Fruit fly (Drosophila melanogaster) whole organism, pupa: ENCODE data around the gene Lamtor3.

ENCODE experiments used
- CG10348 ChIP-seq: fragments of 200-800 bp; sonication (Bioruptor generic); IDR thresholded peaks from 2 replicates; pipeline ENCODE4 v1.3.6; 2022; ENCODE audit warnings: missing biosample characterization, missing genetic modification characterization
- CG12605 ChIP-seq: fragments of 200-800 bp; sonication (Bioruptor generic); IDR thresholded peaks from 2 replicates; pipeline ENCODE4 v1.3.6; 2022; ENCODE audit warnings: missing biosample characterization, missing genetic modification characterization
- CG13204 ChIP-seq: fragments of 200-800 bp; sonication (Bioruptor generic); optimal IDR thresholded peaks from 2 replicates; lab custom pipeline; 2018; ENCODE audit warnings: missing biosample characterization, mild to moderate bottlenecking, missing genetic modification characterization, moderate library complexity
- CG14655 ChIP-seq: fragments of 200-800 bp; sonication (Bioruptor generic); optimal IDR thresholded peaks from 3 replicates; lab custom pipeline; 2017; ENCODE audit warnings: mild to moderate bottlenecking, missing biosample characterization, missing genetic modification reagents, missing genetic modification characterization
- CG15710 ChIP-seq: fragments of 200-800 bp; sonication (Bioruptor generic); optimal IDR thresholded peaks from 2 replicates; lab custom pipeline; 2018; ENCODE audit warnings: missing biosample characterization, mild to moderate bottlenecking, missing genetic modification characterization, moderate library complexity
- CG17806 ChIP-seq: fragments of 200-800 bp; sonication (Bioruptor generic); optimal IDR thresholded peaks from 2 replicates; lab custom pipeline; 2018; ENCODE audit warnings: missing biosample characterization, mild to moderate bottlenecking, missing genetic modification characterization, moderate library complexity
- CG34367 ChIP-seq: fragments of 200-800 bp; sonication (Bioruptor generic); optimal IDR thresholded peaks from 2 replicates; lab custom pipeline; 2018; ENCODE audit warnings: missing biosample characterization, mild to moderate bottlenecking, missing genetic modification characterization
- CG4496 ChIP-seq: fragments of 200-800 bp; sonication (Bioruptor generic); IDR thresholded peaks from 3 replicates; pipeline ENCODE4 v1.3.6; 2022; ENCODE audit warnings: missing biosample characterization, missing genetic modification characterization
- CG8159 ChIP-seq: fragments of 200-800 bp; sonication (Bioruptor generic); optimal IDR thresholded peaks from 3 replicates; lab custom pipeline; 2018; ENCODE audit warnings: missing biosample characterization, mild to moderate bottlenecking, missing genetic modification characterization, moderate library complexity
- CG8301 ChIP-seq: fragments of 200-800 bp; sonication (Bioruptor generic); optimal IDR thresholded peaks from 2 replicates; lab custom pipeline; 2018; ENCODE audit warnings: missing biosample characterization, mild to moderate bottlenecking, missing genetic modification characterization
- CG9948 ChIP-seq: fragments of 200-800 bp; sonication (Bioruptor generic); optimal IDR thresholded peaks from 2 replicates; lab custom pipeline; 2018; ENCODE audit warnings: missing biosample characterization, mild to moderate bottlenecking, missing genetic modification characterization, moderate library complexity
- D1 ChIP-seq: fragments of 200-800 bp; sonication (Bioruptor generic); optimal IDR thresholded peaks from 2 replicates; lab custom pipeline; 2018; ENCODE audit warnings: missing biosample characterization, mild to moderate bottlenecking, missing genetic modification characterization, moderate library complexity
- EcR ChIP-seq: fragments of 200-800 bp; sonication (Bioruptor generic); optimal IDR thresholded peaks from 3 replicates; lab custom pipeline; 2019; ENCODE audit warnings: missing biosample characterization, missing genetic modification characterization, mild to moderate bottlenecking, moderate library complexity, missing genetic modification reagents
- Ets98B ChIP-seq: fragments of 200-800 bp; sonication (Bioruptor generic); IDR thresholded peaks from 2 replicates; pipeline ENCODE4 v1.3.6; 2022; ENCODE audit warnings: missing biosample characterization, missing genetic modification characterization
- Pif1A ChIP-seq: fragments of 200-800 bp; sonication (Bioruptor generic); optimal IDR thresholded peaks from 3 replicates; lab custom pipeline; 2016; ENCODE audit warnings: missing biosample characterization, missing genetic modification characterization
- Pif1B ChIP-seq: fragments of 200-800 bp; sonication (Bioruptor generic); optimal IDR thresholded peaks from 3 replicates; lab custom pipeline; 2016; ENCODE audit warnings: missing biosample characterization, missing genetic modification characterization
- Snoo ChIP-seq: fragments of 200-800 bp; sonication (Bioruptor generic); optimal IDR thresholded peaks from 3 replicates; lab custom pipeline; 2017; ENCODE audit warnings: missing biosample characterization, mild to moderate bottlenecking, missing genetic modification characterization, inconsistent platforms
- fd96Ca ChIP-seq: fragments of 200-800 bp; sonication (Bioruptor generic); IDR thresholded peaks from 3 replicates; pipeline ENCODE4 v1.3.6; 2022; ENCODE audit warnings: missing biosample characterization, missing genetic modification characterization
- gl ChIP-seq: fragments of 200-800 bp; sonication (Bioruptor generic); optimal IDR thresholded peaks from 2 replicates; lab custom pipeline; 2018; ENCODE audit warnings: missing biosample characterization, mild to moderate bottlenecking, missing genetic modification characterization
- rn ChIP-seq: fragments of 200-800 bp; sonication (Bioruptor generic); IDR thresholded peaks from 2 replicates; pipeline ENCODE4 v1.3.6; 2022; ENCODE audit warnings: missing biosample characterization, missing genetic modification characterization

Lamtor3 gene

DNA sequence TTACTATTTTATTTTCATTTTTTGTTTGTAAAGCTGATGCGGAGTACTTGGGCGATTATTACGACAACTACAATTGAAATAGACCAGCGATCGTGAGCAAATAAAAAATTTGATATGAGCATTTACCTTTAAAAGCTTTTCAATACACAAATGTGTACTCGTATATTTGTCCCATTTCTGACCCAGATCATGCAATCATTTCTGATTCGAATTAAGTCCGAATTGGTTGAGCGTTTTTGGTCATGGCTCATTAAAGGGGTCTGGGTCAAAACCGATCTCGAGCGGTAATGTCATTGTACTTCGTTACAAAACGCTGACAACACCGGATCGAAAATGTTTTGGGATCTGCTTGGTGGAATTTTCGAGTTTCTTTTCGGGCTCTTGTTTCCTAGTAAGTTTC, 5.2 kb downstream of the Lamtor3 start, which contains the start of gene CG43220:
CG43220 (plus strand) TSS at position 301 of the 400 bp plus-strand sequence.
- TF ChIP-seq Ets98B (GFP tag; lab: Robert Waterston, UW): no peak
- TF ChIP-seq rn: no peak
- no peak for TF ChIP-seq CG13204 (GFP tag; lab: Kevin White, UChicago)
- no peak for TF ChIP-seq CG4496
- TF ChIP-seq Pif1A (GFP tag; lab: Kevin White, UChicago): no peak
- no peak for TF ChIP-seq CG17806 (tag; lab: Kevin White, UChicago)
- TF ChIP-seq EcR (GFP tag; lab: Kevin White, UChicago): no peak
- no peak for TF ChIP-seq CG8301
- no peak for TF ChIP-seq D1 (tag; lab: Kevin White, UChicago)
- no peak for TF ChIP-seq Pif1B (GFP tag; lab: Kevin White, UChicago)
- TF ChIP-seq gl (tag; lab: Kevin White, UChicago): no peak
- no peak for TF ChIP-seq CG8159
- no peak for TF ChIP-seq CG15710 (tag; lab: Kevin White, UChicago)
- TF ChIP-seq CG34367 (tag; lab: Kevin White, UChicago): no peak
- no peak for TF ChIP-seq CG12605 (GFP tag; lab: Robert Waterston, UW)
- no peak for TF ChIP-seq CG14655 (GFP tag; lab: Kevin White, UChicago)
- TF ChIP-seq CG10348 (GFP tag; lab: Robert Waterston, UW): no peak
- no peak for TF ChIP-seq CG9948 (tag; lab: Kevin White, UChicago)
- no peak for TF ChIP-seq fd96Ca (GFP tag; lab: Robert Waterston, UW)

DNA sequence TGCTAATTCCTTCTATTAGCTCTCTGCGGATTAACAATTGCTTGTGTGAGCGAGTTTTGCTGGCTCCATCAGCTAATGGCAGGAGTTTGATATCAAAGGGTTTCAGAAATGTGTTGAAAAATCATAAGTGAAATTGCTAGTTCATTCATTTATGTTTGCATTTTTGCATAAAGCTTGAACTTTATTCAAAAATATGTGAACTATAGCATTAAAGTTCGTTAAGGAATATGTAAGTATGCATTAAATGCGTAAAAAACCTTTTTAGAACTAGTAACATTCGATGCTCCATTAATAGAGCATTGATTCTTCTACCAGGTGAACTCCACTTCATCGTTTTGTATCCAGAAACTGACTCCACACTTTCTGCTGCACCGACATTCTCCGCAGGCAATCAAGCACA, 11.6 kb downstream of the Lamtor3 start:
- TF ChIP-seq rn (no peak), Ets98B (GFP tag; lab: Robert Waterston, UW) (no peak), fd96Ca (GFP tag; lab: Robert Waterston, UW) (no peak), CG15710 (tag; lab: Kevin White, UChicago) (no peak), Pif1A (GFP tag; lab: Kevin White, UChicago) (no peak), Pif1B (GFP tag; lab: Kevin White, UChicago) (no peak), Snoo (tag; lab: Kevin White, UChicago) (no peak)
- TF ChIP-seq, all 21 proteins: peak for 0

DNA sequence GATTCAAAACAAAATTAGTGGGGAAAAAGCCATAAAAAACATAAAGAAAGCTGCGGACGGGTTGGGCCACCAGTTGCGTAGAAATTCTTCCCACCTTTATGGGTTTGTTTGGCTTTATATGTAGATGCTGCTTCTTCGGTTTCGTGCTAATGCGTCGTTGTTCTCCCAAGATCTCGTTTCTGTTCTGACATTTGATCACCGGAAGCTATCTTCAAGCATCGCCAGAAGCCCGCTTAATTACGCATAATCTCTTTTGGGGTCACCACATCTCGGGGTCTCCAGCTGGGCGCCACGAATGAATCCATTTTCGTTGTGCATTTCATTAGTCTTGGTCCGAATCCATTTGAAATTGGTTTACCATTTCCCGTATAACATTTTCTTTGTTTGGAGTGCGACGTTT, 14.7 kb downstream of the Lamtor3 start:
- TF ChIP-seq CG9948 (tag; lab: Kevin White, UChicago) (no peak), rn (no peak), CG4496 (no peak), CG12605 (GFP tag; lab: Robert Waterston, UW) (no peak), CG14655 (GFP tag; lab: Kevin White, UChicago) (no peak), Pif1A (GFP tag; lab: Kevin White, UChicago) (no peak), CG15710 (tag; lab: Kevin White, UChicago) (no peak), CG8301 (no peak), Snoo (tag; lab: Kevin White, UChicago) (no peak), EcR (GFP tag; lab: Kevin White, UChicago) (no peak), gl (tag; lab: Kevin White, UChicago) (no peak), CG13204 (GFP tag; lab: Kevin White, UChicago) (no peak), CG8159 (no peak)

DNA sequence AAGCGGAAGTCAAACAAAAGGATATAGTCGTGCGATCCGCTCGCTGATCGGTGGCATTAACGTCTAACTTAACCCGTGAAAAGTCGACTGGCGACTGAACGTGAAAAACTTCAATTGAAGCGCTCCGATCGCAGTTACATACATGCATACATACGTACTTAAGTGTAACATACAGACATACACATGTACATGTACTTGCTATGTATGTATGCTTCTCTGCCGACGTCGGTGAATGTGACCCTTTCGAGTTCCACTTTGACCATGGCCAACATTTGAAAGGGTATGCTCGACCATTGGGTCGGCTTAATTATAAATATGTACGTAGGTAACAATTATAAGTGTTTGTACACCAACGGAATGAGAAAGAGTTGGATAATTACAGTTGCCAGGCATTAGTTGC, 16.1 kb downstream of the Lamtor3 start, which contains the start of gene qua:
qua (minus strand) TSS at position 101 of the 400 bp plus-strand sequence.
- peak; percentile 19 for TF ChIP-seq CG14655 (GFP tag; lab: Kevin White, UChicago)
- TF ChIP-seq CG9948 (tag; lab: Kevin White, UChicago): no peak
- no peak for TF ChIP-seq gl (tag; lab: Kevin White, UChicago)

DNA sequence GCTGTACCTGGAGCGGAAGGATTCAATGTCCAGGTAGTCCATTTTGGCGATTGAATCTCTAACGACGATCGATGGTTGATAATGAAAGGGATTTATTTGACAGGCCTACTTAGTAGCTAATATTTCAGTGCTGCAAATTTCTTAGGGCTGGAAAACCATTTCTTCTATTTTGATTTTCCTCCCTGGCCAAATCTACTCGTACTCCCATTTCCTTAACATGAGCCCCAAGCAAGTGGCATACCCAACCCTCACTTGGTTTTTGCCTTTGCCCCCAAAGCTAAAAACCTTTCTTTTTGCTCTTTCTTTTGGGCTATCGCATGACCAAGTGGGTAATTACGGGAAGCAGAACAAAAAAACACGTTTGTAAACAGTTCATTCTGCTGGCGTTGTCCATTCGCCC, 17.7 kb downstream of the Lamtor3 start, which contains the start of gene CG15142:
CG15142 (minus strand) TSS at position 101 of the 400 bp plus-strand sequence.
- TF ChIP-seq CG17806 (tag; lab: Kevin White, UChicago) (no peak), CG8159 (no peak), D1 (tag; lab: Kevin White, UChicago) (no peak), Ets98B (GFP tag; lab: Robert Waterston, UW) (no peak), CG8301 (no peak), CG9948 (tag; lab: Kevin White, UChicago) (no peak), fd96Ca (GFP tag; lab: Robert Waterston, UW) (no peak), CG13204 (GFP tag; lab: Kevin White, UChicago) (no peak), EcR (GFP tag; lab: Kevin White, UChicago) (no peak), CG4496 (no peak), gl (tag; lab: Kevin White, UChicago) (no peak), Snoo (tag; lab: Kevin White, UChicago) (no peak)

DNA sequence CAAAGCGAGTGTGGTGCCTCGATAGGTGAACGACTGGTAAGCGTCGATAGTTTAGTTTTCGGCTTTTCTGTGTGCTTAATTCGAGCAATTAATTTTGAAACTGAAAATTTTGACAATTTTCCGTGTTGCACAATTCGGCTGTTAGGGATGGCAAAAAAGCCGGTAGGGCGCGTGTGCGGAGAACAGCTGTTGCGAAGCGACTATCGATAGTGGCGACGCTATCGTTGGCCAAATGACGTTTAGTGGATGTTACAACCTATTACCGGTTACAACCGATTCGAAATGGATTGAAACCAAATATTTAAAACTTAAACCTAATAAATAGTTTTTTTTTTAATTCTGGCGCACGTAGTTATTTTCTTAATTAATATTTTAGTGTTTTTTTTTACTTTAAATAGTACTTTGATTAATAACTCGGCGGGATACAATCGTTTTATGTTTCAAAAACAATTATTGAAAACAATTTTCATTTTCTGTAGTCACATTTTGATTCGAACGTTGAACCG, 20.0 kb downstream of the Lamtor3 start, which contains the start of the genes mEFTs and Dhc36C:
mEFTs (minus strand) TSS at position 161 of the 506 bp plus-strand sequence.
Dhc36C (plus strand) TSS at position 456 of the 506 bp plus-strand sequence.
- TF ChIP-seq CG13204 (GFP tag; lab: Kevin White, UChicago) (no peak), Ets98B (GFP tag; lab: Robert Waterston, UW) (no peak), CG34367 (tag; lab: Kevin White, UChicago) (no peak), Snoo (tag; lab: Kevin White, UChicago) (no peak), CG17806 (tag; lab: Kevin White, UChicago) (no peak), Pif1B (GFP tag; lab: Kevin White, UChicago) (no peak), CG10348 (GFP tag; lab: Robert Waterston, UW) (no peak)
- TF ChIP-seq, all 21 proteins: peak for 0
